Worm (Caenorhabditis elegans) whole organism, L2 larva: ENCODE measurements around the gene cyn-3.

Experiments used
- aly-2 ChIP-seq: fragments of 150-350 bp; optimal IDR thresholded peaks from 2 replicates; lab custom pipeline; 2014; ENCODE audit warnings: missing biosample characterization, missing genetic modification characterization
- ama-1 ChIP-seq: fragments of 150-350 bp; optimal IDR thresholded peaks from 2 replicates; lab custom pipeline; 2018; ENCODE audit warnings: inconsistent platforms
- ceh-82 ChIP-seq: fragments of 150-350 bp; optimal IDR thresholded peaks from 2 replicates; lab custom pipeline; 2014; ENCODE audit warnings: missing biosample characterization, missing genetic modification characterization
- dmd-4 ChIP-seq: sonication (generic microtip); optimal IDR thresholded peaks from 2 replicates; lab custom pipeline; 2017; ENCODE audit warnings: missing biosample characterization, missing genetic modification characterization
- elt-3 ChIP-seq: sonication (generic microtip); optimal IDR thresholded peaks from 2 replicates; lab custom pipeline; 2017; ENCODE audit warnings: missing biosample characterization, missing genetic modification characterization
- nhr-237 ChIP-seq: fragments of 150-350 bp; optimal IDR thresholded peaks from 2 replicates; lab custom pipeline; 2014; ENCODE audit warnings: missing biosample characterization, missing genetic modification characterization
- peb-1 ChIP-seq: fragments of 150-350 bp; optimal IDR thresholded peaks from 2 replicates; lab custom pipeline; 2014; ENCODE audit warnings: missing biosample characterization, missing genetic modification characterization
- unc-39 ChIP-seq: fragments of 150-350 bp; optimal IDR thresholded peaks from 2 replicates; lab custom pipeline; 2014; ENCODE audit warnings: missing biosample characterization, missing genetic modification characterization
- unc-62 ChIP-seq: fragments of 150-350 bp; optimal IDR thresholded peaks from 2 replicates; lab custom pipeline; 2014; ENCODE audit warnings: missing biosample characterization, missing genetic modification reagents, missing genetic modification characterization

- no peak for TF ChIP-seq peb-1 (tag; lab: Kevin White, UChicago)
- no peak for TF ChIP-seq ama-1
- no peak for TF ChIP-seq unc-62 (GFP tag; lab: Kevin White, UChicago)
- TF ChIP-seq unc-39 (tag; lab: Kevin White, UChicago): no peak
- TF ChIP-seq aly-2 (tag; lab: Kevin White, UChicago): no peak
- TF ChIP-seq elt-3 (tag; lab: Kevin White, UChicago): no peak
- TF ChIP-seq ceh-82 (tag; lab: Kevin White, UChicago): no peak
- TF ChIP-seq dmd-4 (tag; lab: Kevin White, UChicago): no peak
- no peak for TF ChIP-seq nhr-237 (tag; lab: Kevin White, UChicago)
These were observed 42.5 kb downstream of the cyn-3 start, which contains the start of gene srw-13 for ce11 chrV:15232200-15232599.
